Fruit fly (Drosophila melanogaster) whole organism, embryonic: ENCODE measurements around the gene CG15425.

Experiments used
- BEAF-32 ChIP-seq: fragments of 200-800 bp; sonication (Bioruptor generic); optimal IDR thresholded peaks from 3 replicates; lab custom pipeline; 2017; ENCODE audit warnings: missing biosample characterization, missing genetic modification characterization, mild to moderate bottlenecking, moderate library complexity, missing genetic modification reagents
- CG10654 ChIP-seq: fragments of 200-800 bp; sonication (Bioruptor generic); optimal IDR thresholded peaks from 2 replicates; lab custom pipeline; 2016; ENCODE audit warnings: missing biosample characterization, missing genetic modification characterization
- CG11695 ChIP-seq: fragments of 200-800 bp; sonication (Bioruptor generic); IDR thresholded peaks from 3 replicates; pipeline ENCODE4 v1.3.6; 2022; ENCODE audit warnings: missing biosample characterization, missing genetic modification characterization
- CG12299 ChIP-seq: fragments of 200-800 bp; sonication (Bioruptor generic); optimal IDR thresholded peaks from 2 replicates; lab custom pipeline; 2018; ENCODE audit warnings: missing biosample characterization, mild to moderate bottlenecking, missing genetic modification characterization
- CG14050 ChIP-seq: fragments of 200-800 bp; sonication (Bioruptor generic); IDR thresholded peaks from 3 replicates; pipeline ENCODE4 v1.3.6; 2022; ENCODE audit warnings: missing biosample characterization, missing genetic modification characterization
- CG14710 ChIP-seq: fragments of 200-800 bp; sonication (Bioruptor generic); optimal IDR thresholded peaks from 3 replicates; lab custom pipeline; 2019; ENCODE audit warnings: missing biosample characterization, mild to moderate bottlenecking, missing genetic modification characterization, moderate library complexity
- CG14965 ChIP-seq: fragments of 200-800 bp; sonication (Bioruptor generic); optimal IDR thresholded peaks from 2 replicates; lab custom pipeline; 2016; ENCODE audit warnings: missing biosample characterization, missing genetic modification characterization, borderline replicate concordance
- CG16779 ChIP-seq: fragments of 200-800 bp; sonication (Bioruptor generic); IDR thresholded peaks from 2 replicates; pipeline ENCODE4 v1.3.6; 2022; ENCODE audit warnings: missing biosample characterization, missing genetic modification characterization
- CG16863 ChIP-seq: fragments of 200-800 bp; sonication (Bioruptor generic); optimal IDR thresholded peaks from 3 replicates; lab custom pipeline; 2016; ENCODE audit warnings: missing biosample characterization, missing genetic modification characterization
- CG17612 ChIP-seq: fragments of 200-800 bp; sonication (Bioruptor generic); IDR thresholded peaks from 2 replicates; pipeline ENCODE4 v1.3.6; 2022; ENCODE audit warnings: missing biosample characterization, missing genetic modification characterization
- CG17802 ChIP-seq: fragments of 200-800 bp; sonication (Bioruptor generic); optimal IDR thresholded peaks from 2 replicates; lab custom pipeline; 2018; ENCODE audit warnings: missing biosample characterization, mild to moderate bottlenecking, missing genetic modification characterization, moderate library complexity
- CG2199 ChIP-seq: fragments of 200-800 bp; sonication (Bioruptor generic); IDR thresholded peaks from 3 replicates; pipeline ENCODE4 v1.3.6; 2022; ENCODE audit warnings: missing biosample characterization, missing genetic modification characterization
- CG3407 ChIP-seq: fragments of 200-800 bp; sonication (Bioruptor generic); optimal IDR thresholded peaks from 2 replicates; lab custom pipeline; 2018; ENCODE audit warnings: missing biosample characterization, mild to moderate bottlenecking, missing genetic modification characterization
- CG4282 ChIP-seq: fragments of 200-800 bp; sonication (Bioruptor generic); optimal IDR thresholded peaks from 2 replicates; lab custom pipeline; 2016; ENCODE audit warnings: missing biosample characterization, missing genetic modification characterization
- CG4360 ChIP-seq: fragments of 200-800 bp; sonication (Bioruptor generic); IDR thresholded peaks from 2 replicates; pipeline ENCODE4 v1.3.6; 2022; ENCODE audit warnings: missing biosample characterization, missing genetic modification characterization
- CG4617 ChIP-seq: fragments of 200-800 bp; sonication (Bioruptor generic); optimal IDR thresholded peaks from 3 replicates; lab custom pipeline; 2016; ENCODE audit warnings: missing biosample characterization, missing genetic modification characterization, borderline replicate concordance
- CG7556 ChIP-seq: fragments of 200-800 bp; sonication (Bioruptor generic); optimal IDR thresholded peaks from 2 replicates; lab custom pipeline; 2017; ENCODE audit warnings: missing biosample characterization, mild to moderate bottlenecking, missing genetic modification characterization
- CkIIα-i1 ChIP-seq: fragments of 200-800 bp; sonication (Bioruptor generic); IDR thresholded peaks from 2 replicates; pipeline ENCODE4 v1.3.6; 2022; ENCODE audit warnings: missing biosample characterization, missing genetic modification characterization
- Dref ChIP-seq: fragments of 200-800 bp; sonication (Bioruptor generic); IDR thresholded peaks from 2 replicates; pipeline ENCODE4 v1.3.6; 2022; ENCODE audit warnings: missing biosample characterization, missing genetic modification characterization
- Drgx ChIP-seq: fragments of 200-800 bp; sonication (Bioruptor generic); IDR thresholded peaks from 2 replicates; pipeline ENCODE4 v1.3.6; 2022; ENCODE audit warnings: missing biosample characterization, missing genetic modification characterization
- Gug ChIP-seq: fragments of 200-800 bp; sonication (Bioruptor generic); IDR thresholded peaks from 4 replicates; pipeline ENCODE4 v1.3.6; 2022; ENCODE audit warnings: missing biosample characterization, missing genetic modification characterization
- HHEX ChIP-seq: fragments of 200-800 bp; sonication (Bioruptor generic); optimal IDR thresholded peaks from 3 replicates; lab custom pipeline; 2017; ENCODE audit warnings: missing biosample characterization, mild to moderate bottlenecking, missing genetic modification characterization, missing genetic modification reagents
- HLH54F ChIP-seq: fragments of 200-800 bp; sonication (Bioruptor generic); optimal IDR thresholded peaks from 3 replicates; lab custom pipeline; 2016; ENCODE audit warnings: missing biosample characterization, missing genetic modification characterization
- HLHmδ ChIP-seq: fragments of 200-800 bp; sonication (Bioruptor generic); optimal IDR thresholded peaks from 2 replicates; lab custom pipeline; 2018; ENCODE audit warnings: missing biosample characterization, mild to moderate bottlenecking, missing genetic modification characterization, moderate library complexity
- Hr51 ChIP-seq, 2 experiments: fragments of 200-800 bp; sonication (Bioruptor generic); optimal IDR thresholded peaks; 2 replicates in 1 of 2; 3 replicates in 1 of 2; lab custom pipeline; 2016 to 2018; ENCODE audit warnings: missing biosample characterization in 2 of 2, missing genetic modification characterization in 2 of 2, mild to moderate bottlenecking in 1 of 2, moderate library complexity in 1 of 2
- ase ChIP-seq: fragments of 200-800 bp; sonication (Bioruptor generic); IDR thresholded peaks from 3 replicates; pipeline ENCODE4 v1.3.6; 2022; ENCODE audit warnings: missing biosample characterization, missing genetic modification characterization
- br ChIP-seq: fragments of >200 bp; optimal IDR thresholded peaks from 2 replicates; lab custom pipeline; 2017
- bsh ChIP-seq, 2 experiments: fragments of 200-800 bp; sonication (Bioruptor generic); optimal IDR thresholded peaks; 2 replicates each; lab custom pipeline; 2017 to 2018; ENCODE audit warnings: mild to moderate bottlenecking in 2 of 2, missing biosample characterization in 2 of 2, missing genetic modification characterization in 2 of 2, moderate library complexity in 1 of 2
- cato ChIP-seq: fragments of 200-800 bp; sonication (Bioruptor generic); optimal IDR thresholded peaks from 2 replicates; lab custom pipeline; 2016; ENCODE audit warnings: missing biosample characterization, missing genetic modification characterization, borderline replicate concordance
- cwo ChIP-seq: fragments of 200-800 bp; sonication (Bioruptor generic); optimal IDR thresholded peaks from 3 replicates; lab custom pipeline; 2017; ENCODE audit warnings: missing biosample characterization, missing genetic modification characterization, mild to moderate bottlenecking, moderate library complexity, missing genetic modification reagents
- danr ChIP-seq: fragments of 200-800 bp; sonication (Bioruptor generic); IDR thresholded peaks from 2 replicates; pipeline ENCODE4 v1.3.6; 2022; ENCODE audit warnings: missing biosample characterization, missing genetic modification characterization
- eve ChIP-seq, 2 experiments: fragments of >200 bp; optimal IDR thresholded peaks; 2 replicates each; lab custom pipeline; 2017; ENCODE audit warnings: missing biosample characterization in 2 of 2, missing genetic modification characterization in 2 of 2
- ewg ChIP-seq: fragments of 200-800 bp; sonication (Bioruptor generic); optimal IDR thresholded peaks from 3 replicates; lab custom pipeline; 2017; ENCODE audit warnings: mild to moderate bottlenecking, missing biosample characterization, missing genetic modification reagents, missing genetic modification characterization
- fd64A ChIP-seq: fragments of 200-800 bp; sonication (Bioruptor generic); optimal IDR thresholded peaks from 3 replicates; lab custom pipeline; 2018; ENCODE audit warnings: missing biosample characterization, mild to moderate bottlenecking, missing genetic modification characterization
- fd96Cb ChIP-seq: fragments of 200-800 bp; sonication (Bioruptor generic); optimal IDR thresholded peaks from 2 replicates; lab custom pipeline; 2018; ENCODE audit warnings: missing biosample characterization, mild to moderate bottlenecking, missing genetic modification characterization, moderate library complexity
- fru ChIP-seq: fragments of >200 bp; optimal IDR thresholded peaks from 2 replicates; lab custom pipeline; 2017
- h ChIP-seq: fragments of >200 bp; optimal IDR thresholded peaks from 2 replicates; lab custom pipeline; 2017
- ind ChIP-seq: fragments of 200-800 bp; sonication (Bioruptor generic); optimal IDR thresholded peaks from 3 replicates; lab custom pipeline; 2016; ENCODE audit warnings: missing biosample characterization, missing genetic modification characterization
- knrl ChIP-seq: fragments of 200-800 bp; sonication (Bioruptor generic); IDR thresholded peaks from 3 replicates; pipeline ENCODE4 v1.3.6; 2022; ENCODE audit warnings: missing biosample characterization, missing genetic modification characterization; ENCODE audit not compliant: partially characterized antibody
- lbe ChIP-seq: fragments of 200-800 bp; sonication (Bioruptor generic); optimal IDR thresholded peaks from 2 replicates; lab custom pipeline; 2016; ENCODE audit warnings: missing biosample characterization, mild to moderate bottlenecking, missing genetic modification characterization
- lola ChIP-seq, 3 experiments: fragments of >200 bp in 2 of 3; fragments of 200-800 bp in 1 of 3; sonication (Bioruptor generic) in 1 of 3; optimal IDR thresholded peaks; 2 replicates each; lab custom pipeline; 2017 to 2019; ENCODE audit warnings: missing biosample characterization in 3 of 3, missing genetic modification characterization in 3 of 3, mild to moderate bottlenecking in 1 of 3, moderate library complexity in 1 of 3
- peb ChIP-seq: fragments of 200-800 bp; sonication (Bioruptor generic); IDR thresholded peaks from 2 replicates; pipeline ENCODE4 v1.3.6; 2022; ENCODE audit warnings: missing biosample characterization, missing genetic modification characterization
- pfk ChIP-seq: fragments of 200-800 bp; sonication (Bioruptor generic); optimal IDR thresholded peaks from 2 replicates; lab custom pipeline; 2018; ENCODE audit warnings: missing biosample characterization, mild to moderate bottlenecking, missing genetic modification characterization, moderate library complexity
- ro ChIP-seq: fragments of 200-800 bp; sonication (Bioruptor generic); IDR thresholded peaks from 2 replicates; pipeline ENCODE4 v1.3.6; 2022; ENCODE audit warnings: missing biosample characterization, missing genetic modification characterization
- sd ChIP-seq: fragments of 200-800 bp; sonication (Bioruptor generic); optimal IDR thresholded peaks from 3 replicates; lab custom pipeline; 2018; ENCODE audit warnings: missing biosample characterization, mild to moderate bottlenecking, missing genetic modification characterization, moderate library complexity
- sens-2 ChIP-seq: fragments of 200-800 bp; sonication (Bioruptor generic); IDR thresholded peaks from 2 replicates; pipeline ENCODE4 v1.3.6; 2022; ENCODE audit warnings: missing biosample characterization, missing genetic modification characterization
- sisA ChIP-seq: fragments of 200-800 bp; sonication (Bioruptor generic); IDR thresholded peaks from 2 replicates; pipeline ENCODE4 v1.3.6; 2022; ENCODE audit warnings: missing biosample characterization, missing genetic modification characterization
- slou ChIP-seq: fragments of 200-800 bp; sonication (Bioruptor generic); optimal IDR thresholded peaks from 3 replicates; lab custom pipeline; 2016; ENCODE audit warnings: missing biosample characterization, missing genetic modification characterization
- tup ChIP-seq: fragments of 200-800 bp; sonication (Bioruptor generic); optimal IDR thresholded peaks from 2 replicates; lab custom pipeline; 2016; ENCODE audit warnings: missing biosample characterization, mild to moderate bottlenecking, missing genetic modification characterization, moderate library complexity
- tx ChIP-seq: fragments of 200-800 bp; sonication (Bioruptor generic); optimal IDR thresholded peaks from 2 replicates; lab custom pipeline; 2016; ENCODE audit warnings: missing biosample characterization, missing genetic modification characterization
- usp ChIP-seq: fragments of >200 bp; optimal IDR thresholded peaks from 2 replicates; lab custom pipeline; 2017; ENCODE audit warnings: missing biosample characterization, missing genetic modification characterization
- wek ChIP-seq: fragments of 200-800 bp; sonication (Bioruptor generic); optimal IDR thresholded peaks from 3 replicates; lab custom pipeline; 2018; ENCODE audit warnings: missing biosample characterization, mild to moderate bottlenecking, missing genetic modification characterization, moderate library complexity

The CG15425 gene

DNA sequence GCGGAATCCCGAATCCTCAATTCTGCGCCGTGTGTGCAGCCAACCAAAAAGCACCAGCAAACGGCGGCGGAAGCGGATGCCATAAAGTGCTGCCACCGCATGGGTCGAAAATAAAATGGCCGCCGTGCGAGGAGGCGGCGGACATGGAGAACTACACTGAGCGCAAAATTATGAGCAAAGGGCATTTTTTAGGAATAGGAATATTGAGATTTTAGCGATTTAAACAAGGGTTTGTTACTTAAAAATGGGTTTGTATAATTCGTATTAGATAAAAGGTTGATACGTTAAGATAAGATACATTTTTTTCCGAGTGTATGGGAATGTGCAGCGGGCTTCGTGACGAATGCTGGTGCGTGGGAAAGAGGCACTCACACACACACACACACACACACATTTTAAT lies 35.2 kb downstream of the CG15425 start (continued):
- TF ChIP-seq Drgx (GFP tag; lab: Robert Waterston, UW), result 0 out of 2 replicates have a peak, but pooled peaks have one; percentile 26
- peak; percentile 13 for TF ChIP-seq CG10654 (GFP tag; lab: Kevin White, UChicago)
- no peak for TF ChIP-seq fru (lab: Kevin White, UChicago)
- no peak for TF ChIP-seq eve (GFP tag; optimal IDR thresholded peaks at IDR 0.05; lab: Kevin White, UChicago)
- no peak for TF ChIP-seq sens-2
- TF ChIP-seq CG4282 (GFP tag; lab: Kevin White, UChicago), result no peak
- TF ChIP-seq sd (tag; lab: Kevin White, UChicago), result no peak
- TF ChIP-seq ase (GFP tag; lab: Robert Waterston, UW), result no peak
- no peak for TF ChIP-seq CG2199 (GFP tag; lab: Robert Waterston, UW)
- no peak for TF ChIP-seq CG14965 (GFP tag; lab: Kevin White, UChicago)
- no peak for TF ChIP-seq HLHmδ (GFP tag; lab: Kevin White, UChicago)
- peak; percentile 40 for TF ChIP-seq HHEX
- TF ChIP-seq tup (GFP tag; lab: Kevin White, UChicago), result no peak
- no peak for TF ChIP-seq pfk (GFP tag; lab: Kevin White, UChicago)
- TF ChIP-seq lola (GFP tag; optimal IDR thresholded peaks at IDR 0.05; lab: Kevin White, UChicago), result no peak
- TF ChIP-seq CG3407, result no peak
- TF ChIP-seq knrl (GFP tag; lab: Robert Waterston, UW), result no peak
- TF ChIP-seq h (lab: Kevin White, UChicago), result no peak
- TF ChIP-seq CG4360 (GFP tag; lab: Robert Waterston, UW), result no peak
- TF ChIP-seq cwo (GFP tag; lab: Kevin White, UChicago), result peak; percentile 14
- TF ChIP-seq Gug (GFP tag; lab: Robert Waterston, UW), result 0 out of 4 replicates have a peak, but pooled peaks have one; percentile 40
- TF ChIP-seq danr, result no peak
- 0 out of 3 replicates have a peak, but pooled peaks have one; percentile 22 for TF ChIP-seq CG11695 (GFP tag; lab: Robert Waterston, UW)
- TF ChIP-seq wek (GFP tag; lab: Kevin White, UChicago), result no peak
- no peak for TF ChIP-seq lbe (GFP tag; lab: Kevin White, UChicago)
- no peak for TF ChIP-seq CG17802
- peak; percentile 34 for TF ChIP-seq sisA
- no peak for TF ChIP-seq slou (GFP tag; lab: Kevin White, UChicago)
- TF ChIP-seq Dref, result no peak
- TF ChIP-seq peb, result no peak
- no peak for TF ChIP-seq usp (GFP tag; lab: Kevin White, UChicago)
- peak; percentile 19 for TF ChIP-seq fd96Cb (tag; lab: Kevin White, UChicago)
- TF ChIP-seq HLH54F (GFP tag; lab: Kevin White, UChicago), result no peak
- no peak for TF ChIP-seq cato (GFP tag; lab: Kevin White, UChicago)
- TF ChIP-seq ewg (GFP tag; lab: Kevin White, UChicago), result no peak
- no peak for TF ChIP-seq fd64A (GFP tag; lab: Kevin White, UChicago)
- TF ChIP-seq CG4617 (GFP tag; lab: Kevin White, UChicago), result no peak
- TF ChIP-seq BEAF-32 (GFP tag; lab: Kevin White, UChicago), result no peak
- peak; percentile 39; the same call in 1 of the 3 replicates for TF ChIP-seq CG14050 (GFP tag; lab: Robert Waterston, UW)
- TF ChIP-seq CkIIα-i1, result no peak
- TF ChIP-seq CG17612, result no peak
- TF ChIP-seq CG14710 (tag; lab: Kevin White, UChicago), result peak; percentile 18
- TF ChIP-seq tx (GFP tag; lab: Kevin White, UChicago), result peak; percentile 5
- no peak for TF ChIP-seq CG12299 (tag; lab: Kevin White, UChicago)
- TF ChIP-seq bsh (GFP tag; optimal IDR thresholded peaks at IDR 0.05; lab: Kevin White, UChicago), result peak in 1 of 2 experiments; percentile 50
- TF ChIP-seq br (lab: Kevin White, UChicago), result no peak
- TF ChIP-seq CG16779 (GFP tag; lab: Robert Waterston, UW), result no peak
- TF ChIP-seq CG16863 (GFP tag; lab: Kevin White, UChicago), result no peak
- TF ChIP-seq CG7556 (GFP tag; lab: Kevin White, UChicago), result peak; percentile 38
- peak; percentile 38 for TF ChIP-seq ind
- TF ChIP-seq ro (GFP tag; lab: Robert Waterston, UW), result no peak
- peak in 1 of 2 experiments; percentile 30 for TF ChIP-seq Hr51 (GFP tag; optimal IDR thresholded peaks at IDR 0.05; lab: Kevin White, UChicago)
